Worm (Caenorhabditis elegans) whole organism, mixed stage, embryonic: ENCODE measurements around the gene F48G7.8.

ENCODE experiments used
- M03D4.4 ChIP-seq: sonication (generic microtip); optimal IDR thresholded peaks from 2 replicates; lab custom pipeline; 2017; ENCODE audit warnings: mild to moderate bottlenecking, missing genetic modification characterization, missing compliant biosample characterization
- bed-3 ChIP-seq: fragments of 200-800 bp; sonication (Bioruptor generic); optimal IDR thresholded peaks from 3 replicates; lab custom pipeline; 2018; ENCODE audit warnings: mild to moderate bottlenecking, missing genetic modification characterization, moderate library complexity, missing compliant biosample characterization
- blmp-1 ChIP-seq: fragments of 150-350 bp; optimal IDR thresholded peaks from 2 replicates; lab custom pipeline; 2014; ENCODE audit warnings: missing biosample characterization, missing genetic modification characterization
- ceh-39 ChIP-seq: fragments of 150-350 bp; optimal IDR thresholded peaks from 2 replicates; lab custom pipeline; 2014; ENCODE audit warnings: missing biosample characterization, missing genetic modification characterization
- ceh-43 ChIP-seq: fragments of 200-800 bp; sonication (Bioruptor generic); optimal IDR thresholded peaks from 2 replicates; lab custom pipeline; 2018; ENCODE audit warnings: mild to moderate bottlenecking, missing genetic modification characterization, moderate library complexity, missing compliant biosample characterization
- ceh-83 ChIP-seq: fragments of 200-800 bp; sonication (Bioruptor generic); optimal IDR thresholded peaks from 2 replicates; lab custom pipeline; 2018; ENCODE audit warnings: mild to moderate bottlenecking, missing genetic modification characterization, missing compliant biosample characterization
- ces-1 ChIP-seq: fragments of 150-350 bp; optimal IDR thresholded peaks from 2 replicates; lab custom pipeline; 2014; ENCODE audit warnings: missing biosample characterization, missing genetic modification reagents, missing genetic modification characterization
- cnd-1 ChIP-seq: fragments of 200-800 bp; sonication (Bioruptor generic); optimal IDR thresholded peaks from 2 replicates; lab custom pipeline; 2018; ENCODE audit warnings: mild to moderate bottlenecking, missing genetic modification characterization, missing compliant biosample characterization
- drap-1 ChIP-seq: fragments of 200-800 bp; sonication (Bioruptor generic); optimal IDR thresholded peaks from 3 replicates; lab custom pipeline; 2018; ENCODE audit warnings: mild to moderate bottlenecking, missing genetic modification characterization, missing compliant biosample characterization
- elt-1 ChIP-seq: sonication (generic microtip); optimal IDR thresholded peaks from 2 replicates; lab custom pipeline; 2017; ENCODE audit warnings: missing genetic modification characterization, mild to moderate bottlenecking, missing compliant biosample characterization, antibody characterized with exemption, moderate library complexity, borderline replicate concordance; ENCODE audit not compliant: insufficient read depth
- elt-3 ChIP-seq: fragments of 150-350 bp; optimal IDR thresholded peaks from 2 replicates; lab custom pipeline; 2014; ENCODE audit warnings: missing biosample characterization, missing genetic modification characterization
- flh-1 ChIP-seq: fragments of 200-800 bp; sonication (Bioruptor generic); optimal IDR thresholded peaks from 2 replicates; lab custom pipeline; 2018; ENCODE audit warnings: mild to moderate bottlenecking, missing genetic modification characterization, moderate library complexity, missing compliant biosample characterization
- ham-2 ChIP-seq: fragments of 200-800 bp; sonication (Bioruptor generic); optimal IDR thresholded peaks from 2 replicates; lab custom pipeline; 2018; ENCODE audit warnings: mild to moderate bottlenecking, missing genetic modification characterization, missing compliant biosample characterization
- hlh-1 ChIP-seq: fragments of 150-350 bp; optimal IDR thresholded peaks from 2 replicates; lab custom pipeline; 2014; ENCODE audit warnings: missing biosample characterization, missing genetic modification reagents, missing genetic modification characterization
- lin-13 ChIP-seq: fragments of 150-350 bp; optimal IDR thresholded peaks from 2 replicates; lab custom pipeline; 2014; ENCODE audit warnings: missing biosample characterization, missing genetic modification characterization
- lin-32 ChIP-seq: fragments of 200-800 bp; sonication (Bioruptor generic); optimal IDR thresholded peaks from 2 replicates; lab custom pipeline; 2018; ENCODE audit warnings: mild to moderate bottlenecking, missing genetic modification characterization, missing compliant biosample characterization
- lsy-2 ChIP-seq: fragments of 150-350 bp; optimal IDR thresholded peaks from 2 replicates; lab custom pipeline; 2014; ENCODE audit warnings: missing biosample characterization, missing genetic modification characterization
- mab-5 ChIP-seq: fragments of 150-350 bp; optimal IDR thresholded peaks from 2 replicates; lab custom pipeline; 2014; ENCODE audit warnings: missing biosample characterization, missing genetic modification characterization
- mep-1 ChIP-seq: fragments of 150-350 bp; optimal IDR thresholded peaks from 2 replicates; lab custom pipeline; 2017; ENCODE audit warnings: missing biosample characterization, missing genetic modification reagents, missing genetic modification characterization, inconsistent platforms
- mls-2 ChIP-seq: sonication (generic microtip); optimal IDR thresholded peaks from 2 replicates; lab custom pipeline; 2016; ENCODE audit warnings: mild to moderate bottlenecking, missing genetic modification characterization, moderate library complexity, missing compliant biosample characterization
- nhr-12 ChIP-seq: fragments of 150-350 bp; optimal IDR thresholded peaks from 2 replicates; lab custom pipeline; 2014; ENCODE audit warnings: missing biosample characterization, missing genetic modification characterization
- nhr-2 ChIP-seq: fragments of 150-350 bp; optimal IDR thresholded peaks from 2 replicates; lab custom pipeline; 2014; ENCODE audit warnings: missing biosample characterization, missing genetic modification characterization
- nhr-237 ChIP-seq: fragments of 150-350 bp; optimal IDR thresholded peaks from 2 replicates; lab custom pipeline; 2014; ENCODE audit warnings: missing biosample characterization, missing genetic modification characterization
- nhr-28 ChIP-seq: fragments of 150-350 bp; optimal IDR thresholded peaks from 2 replicates; lab custom pipeline; 2014; ENCODE audit warnings: missing biosample characterization, missing genetic modification characterization
- nhr-76 ChIP-seq: sonication (generic microtip); optimal IDR thresholded peaks from 2 replicates; lab custom pipeline; 2017; ENCODE audit warnings: missing biosample characterization, missing genetic modification characterization
- pha-4 ChIP-seq: fragments of 150-350 bp; optimal IDR thresholded peaks from 2 replicates; lab custom pipeline; 2018; ENCODE audit warnings: missing biosample characterization, missing genetic modification reagents, missing genetic modification characterization
- snpc-4 ChIP-seq: fragments of 150-350 bp; optimal IDR thresholded peaks from 2 replicates; lab custom pipeline; 2014; ENCODE audit warnings: missing biosample characterization, missing genetic modification characterization
- sptf-1 ChIP-seq: sonication (generic microtip); optimal IDR thresholded peaks from 2 replicates; lab custom pipeline; 2017; ENCODE audit warnings: mild to moderate bottlenecking, missing genetic modification characterization, moderate library complexity, missing compliant biosample characterization
- tbx-8 ChIP-seq: fragments of 200-800 bp; sonication (Bioruptor generic); optimal IDR thresholded peaks from 2 replicates; lab custom pipeline; 2018; ENCODE audit warnings: mild to moderate bottlenecking, missing genetic modification characterization, moderate library complexity, missing compliant biosample characterization
- unc-120 ChIP-seq: sonication (generic microtip); optimal IDR thresholded peaks from 2 replicates; lab custom pipeline; 2017; ENCODE audit warnings: missing genetic modification characterization, missing compliant biosample characterization; ENCODE audit not compliant: poor library complexity, severe bottlenecking
- unc-62 ChIP-seq: fragments of 150-350 bp; optimal IDR thresholded peaks from 2 replicates; lab custom pipeline; 2014; ENCODE audit warnings: missing biosample characterization, missing genetic modification reagents, missing genetic modification characterization
- zip-8 ChIP-seq: fragments of 150-350 bp; optimal IDR thresholded peaks from 2 replicates; lab custom pipeline; 2014; ENCODE audit warnings: missing biosample characterization, missing genetic modification characterization
- ztf-11 ChIP-seq: fragments of 150-350 bp; optimal IDR thresholded peaks from 2 replicates; lab custom pipeline; 2014; ENCODE audit warnings: missing biosample characterization, missing genetic modification characterization

F48G7.8 gene

ce11 chrV:600231-600630 lies 27.3 kb downstream of the F48G7.8 start, which contains the start of gene nhr-251:
Gene nhr-251 (plus strand): TSS chrV:600531.
- TF ChIP-seq mep-1 (tag; lab: Kevin White, UChicago) = no peak
- TF ChIP-seq tbx-8 = no peak
- TF ChIP-seq unc-120 = no peak
- no peak for TF ChIP-seq snpc-4 (tag; lab: Kevin White, UChicago)
- TF ChIP-seq elt-1 = no peak
- TF ChIP-seq mab-5 (tag; lab: Kevin White, UChicago) = no peak
- no peak for TF ChIP-seq drap-1 (GFP tag; lab: Kevin White, UChicago)
- no peak for TF ChIP-seq elt-3 (tag; lab: Kevin White, UChicago)
- TF ChIP-seq mls-2 = no peak
- TF ChIP-seq bed-3 (GFP tag; lab: Kevin White, UChicago) = no peak
- TF ChIP-seq lin-13 (tag; lab: Kevin White, UChicago) = no peak
- no peak for TF ChIP-seq ces-1 (GFP tag; lab: Kevin White, UChicago)
- no peak for TF ChIP-seq nhr-2 (tag; lab: Kevin White, UChicago)
- TF ChIP-seq nhr-76 (tag; lab: Kevin White, UChicago) = no peak
- TF ChIP-seq lsy-2 = no peak
- TF ChIP-seq zip-8 (tag; lab: Kevin White, UChicago) = no peak
- TF ChIP-seq, all 35 proteins: peak for 0

- TF ChIP-seq snpc-4 (tag; lab: Kevin White, UChicago) (no peak), pha-4 (tag; lab: Kevin White, UChicago) (no peak), unc-120 (no peak), elt-1 (no peak), nhr-28 (tag; lab: Kevin White, UChicago) (no peak), ceh-39 (no peak), flh-1 (no peak), blmp-1 (tag; lab: Kevin White, UChicago) (no peak), mab-5 (tag; lab: Kevin White, UChicago) (no peak), ces-1 (GFP tag; lab: Kevin White, UChicago) (no peak), sptf-1 (tag; lab: Kevin White, UChicago) (no peak), nhr-76 (tag; lab: Kevin White, UChicago) (no peak), nhr-12 (tag; lab: Kevin White, UChicago) (no peak), ham-2 (GFP tag; lab: Kevin White, UChicago) (no peak), nhr-2 (tag; lab: Kevin White, UChicago) (no peak), lin-13 (tag; lab: Kevin White, UChicago) (no peak), elt-3 (tag; lab: Kevin White, UChicago) (no peak), unc-62 (GFP tag; lab: Kevin White, UChicago) (no peak)
Measured at ce11 chrV:599783-600182, 27.7 kb downstream of the F48G7.8 start.

ce11 chrV:598626-599025 lies 28.9 kb downstream of the F48G7.8 start:
- TF ChIP-seq mab-5 (tag; lab: Kevin White, UChicago) = no peak
- TF ChIP-seq cnd-1 = no peak
- TF ChIP-seq nhr-28 (tag; lab: Kevin White, UChicago) = no peak
- no peak for TF ChIP-seq sptf-1 (tag; lab: Kevin White, UChicago)
- TF ChIP-seq elt-1 = no peak
- no peak for TF ChIP-seq nhr-2 (tag; lab: Kevin White, UChicago)

ce11 chrV:597823-598222 lies 29.7 kb downstream of the F48G7.8 start:
- TF ChIP-seq M03D4.4 (tag; lab: Kevin White, UChicago) (no peak), drap-1 (GFP tag; lab: Kevin White, UChicago) (no peak)
- TF ChIP-seq, all 35 proteins: peak for 0

- TF ChIP-seq ham-2 (GFP tag; lab: Kevin White, UChicago) = no peak
- TF ChIP-seq nhr-237 (tag; lab: Kevin White, UChicago) = no peak
- no peak for TF ChIP-seq elt-1
- TF ChIP-seq hlh-1 (tag; lab: Kevin White, UChicago) = no peak
- TF ChIP-seq drap-1 (GFP tag; lab: Kevin White, UChicago) = no peak
- no peak for TF ChIP-seq nhr-76 (tag; lab: Kevin White, UChicago)
- no peak for TF ChIP-seq bed-3 (GFP tag; lab: Kevin White, UChicago)
- TF ChIP-seq unc-62 (GFP tag; lab: Kevin White, UChicago) = no peak
- no peak for TF ChIP-seq nhr-28 (tag; lab: Kevin White, UChicago)
- no peak for TF ChIP-seq tbx-8
- no peak for TF ChIP-seq ces-1 (GFP tag; lab: Kevin White, UChicago)
- TF ChIP-seq ztf-11 (tag; lab: Kevin White, UChicago) = no peak
- no peak for TF ChIP-seq ceh-43 (GFP tag; lab: Kevin White, UChicago)
- TF ChIP-seq ceh-83 (GFP tag; lab: Kevin White, UChicago) = no peak
- TF ChIP-seq blmp-1 (tag; lab: Kevin White, UChicago) = no peak
- TF ChIP-seq mls-2 = no peak
- no peak for TF ChIP-seq snpc-4 (tag; lab: Kevin White, UChicago)
- no peak for TF ChIP-seq lin-32
Measured at ce11 chrV:596923-597322, 30.6 kb downstream of the F48G7.8 start.
